Worm (Caenorhabditis elegans) whole organism, early embryonic: ENCODE results near the gene str-112.

Source experiments
- B0310.2 ChIP-seq: sonication (generic microtip); optimal IDR thresholded peaks from 2 replicates; lab custom pipeline; 2016; ENCODE audit warnings: mild to moderate bottlenecking, missing genetic modification characterization, missing compliant biosample characterization
- F13C5.2 ChIP-seq: sonication (generic microtip); optimal IDR thresholded peaks from 2 replicates; lab custom pipeline; 2017; ENCODE audit warnings: mild to moderate bottlenecking, missing genetic modification characterization, inconsistent platforms, missing compliant biosample characterization
- aly-1 ChIP-seq: sonication (generic microtip); optimal IDR thresholded peaks from 2 replicates; lab custom pipeline; 2016; ENCODE audit warnings: missing genetic modification characterization, missing compliant biosample characterization
- ama-1 ChIP-seq: fragments of 150-350 bp; optimal IDR thresholded peaks from 2 replicates; lab custom pipeline; 2014
- ceh-13 ChIP-seq: fragments of 200-800 bp; sonication (Bioruptor generic); optimal IDR thresholded peaks from 2 replicates; lab custom pipeline; 2018; ENCODE audit warnings: mild to moderate bottlenecking, missing genetic modification characterization, missing compliant biosample characterization
- ceh-36 ChIP-seq: sonication (generic microtip); optimal IDR thresholded peaks from 2 replicates; lab custom pipeline; 2016; ENCODE audit warnings: missing genetic modification characterization, inconsistent platforms, missing compliant biosample characterization
- ets-7 ChIP-seq: sonication (generic microtip); optimal IDR thresholded peaks from 2 replicates; lab custom pipeline; 2016; ENCODE audit warnings: missing genotype, missing genetic modification characterization, missing compliant biosample characterization
- flt-1 ChIP-seq: fragments of 200-800 bp; sonication (Bioruptor generic); IDR thresholded peaks from 2 replicates; pipeline ENCODE4 v1.3.6; 2022; ENCODE audit warnings: missing genetic modification characterization, missing compliant biosample characterization
- hmbx-1 ChIP-seq: sonication (generic microtip); optimal IDR thresholded peaks from 2 replicates; lab custom pipeline; 2016; ENCODE audit warnings: mild to moderate bottlenecking, missing genetic modification characterization, missing compliant biosample characterization
- hmg-4 ChIP-seq: fragments of 200-800 bp; sonication (Bioruptor generic); optimal IDR thresholded peaks from 2 replicates; lab custom pipeline; 2018; ENCODE audit warnings: mild to moderate bottlenecking, missing genetic modification characterization, missing compliant biosample characterization
- hnd-1 ChIP-seq: sonication (generic microtip); optimal IDR thresholded peaks from 2 replicates; lab custom pipeline; 2016; ENCODE audit warnings: missing genetic modification characterization, missing compliant biosample characterization
- pes-1 ChIP-seq: fragments of 200-800 bp; sonication (Bioruptor generic); IDR thresholded peaks from 2 replicates; pipeline ENCODE4 v1.3.6; 2022; ENCODE audit warnings: missing genetic modification reagents, missing genetic modification characterization, missing compliant biosample characterization
- scrt-1 ChIP-seq: fragments of 200-800 bp; sonication (Bioruptor generic); IDR thresholded peaks from 2 replicates; pipeline ENCODE4 v1.3.6; 2022; ENCODE audit warnings: missing genetic modification characterization, missing compliant biosample characterization
- sea-1 ChIP-seq: fragments of 200-800 bp; sonication (Bioruptor generic); conservative IDR thresholded peaks from 2 replicates; pipeline ENCODE4 v1.3.6; 2022; ENCODE audit warnings: missing genetic modification characterization, missing compliant biosample characterization
- tbx-11 ChIP-seq: fragments of 200-800 bp; sonication (Bioruptor generic); IDR thresholded peaks from 2 replicates; pipeline ENCODE4 v1.3.6; 2022; ENCODE audit warnings: missing genetic modification characterization, missing compliant biosample characterization
- tbx-37 ChIP-seq: fragments of 200-800 bp; sonication (Bioruptor generic); conservative IDR thresholded peaks from 2 replicates; pipeline ENCODE4 v1.3.6; 2022; ENCODE audit warnings: missing genetic modification reagents, missing genetic modification characterization, missing compliant biosample characterization
- tra-4 ChIP-seq: sonication (generic microtip); optimal IDR thresholded peaks from 2 replicates; lab custom pipeline; 2017; ENCODE audit warnings: missing genetic modification characterization, missing compliant biosample characterization

str-112 gene

DNA sequence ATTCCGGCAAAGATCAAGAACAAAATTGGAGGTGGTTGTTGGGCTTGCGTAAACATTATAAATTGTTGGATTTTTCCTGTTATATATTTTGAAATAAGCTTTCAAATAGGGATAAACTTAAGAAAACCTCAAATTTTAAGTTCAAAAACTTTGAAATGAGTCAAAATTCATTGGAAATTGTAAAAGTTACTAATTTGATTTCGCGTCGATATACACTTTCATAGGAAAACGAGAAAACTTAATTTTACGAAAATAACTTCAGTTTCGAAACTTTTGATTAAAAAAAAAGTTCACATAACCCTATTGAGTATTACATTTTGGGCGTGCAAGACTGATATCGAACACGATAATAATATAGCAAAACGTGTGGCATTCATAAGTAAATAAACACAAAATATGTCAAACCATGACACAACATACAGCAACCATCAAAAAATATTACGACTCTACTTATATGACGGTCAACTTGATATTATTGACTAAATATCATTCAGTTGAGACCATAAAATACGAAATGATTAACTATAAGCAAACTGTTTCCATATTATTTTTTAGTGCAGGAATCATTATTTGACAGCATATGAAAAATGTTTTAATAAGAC lies 42.0 kb downstream of the str-112 start:
- TF ChIP-seq sea-1 (GFP tag; lab: Robert Waterston, UW) (no peak), hmbx-1 (tag; lab: Kevin White, UChicago) (no peak), ets-7 (tag; lab: Kevin White, UChicago) (no peak), ama-1 (lab: Kevin White, UChicago) (no peak), F13C5.2 (tag; lab: Kevin White, UChicago) (no peak), tra-4 (tag; lab: Kevin White, UChicago) (no peak), scrt-1 (GFP tag; lab: Robert Waterston, UW) (no peak), aly-1 (tag; lab: Kevin White, UChicago) (no peak), B0310.2 (tag; lab: Kevin White, UChicago) (no peak), pes-1 (GFP tag; lab: Robert Waterston, UW) (no peak), flt-1 (GFP tag; lab: Robert Waterston, UW) (no peak), ceh-36 (tag; lab: Kevin White, UChicago) (no peak), ceh-13 (GFP tag; lab: Kevin White, UChicago) (no peak), tbx-37 (GFP tag; lab: Robert Waterston, UW) (no peak), hnd-1 (tag; lab: Kevin White, UChicago) (no peak), hmg-4 (no peak)

DNA sequence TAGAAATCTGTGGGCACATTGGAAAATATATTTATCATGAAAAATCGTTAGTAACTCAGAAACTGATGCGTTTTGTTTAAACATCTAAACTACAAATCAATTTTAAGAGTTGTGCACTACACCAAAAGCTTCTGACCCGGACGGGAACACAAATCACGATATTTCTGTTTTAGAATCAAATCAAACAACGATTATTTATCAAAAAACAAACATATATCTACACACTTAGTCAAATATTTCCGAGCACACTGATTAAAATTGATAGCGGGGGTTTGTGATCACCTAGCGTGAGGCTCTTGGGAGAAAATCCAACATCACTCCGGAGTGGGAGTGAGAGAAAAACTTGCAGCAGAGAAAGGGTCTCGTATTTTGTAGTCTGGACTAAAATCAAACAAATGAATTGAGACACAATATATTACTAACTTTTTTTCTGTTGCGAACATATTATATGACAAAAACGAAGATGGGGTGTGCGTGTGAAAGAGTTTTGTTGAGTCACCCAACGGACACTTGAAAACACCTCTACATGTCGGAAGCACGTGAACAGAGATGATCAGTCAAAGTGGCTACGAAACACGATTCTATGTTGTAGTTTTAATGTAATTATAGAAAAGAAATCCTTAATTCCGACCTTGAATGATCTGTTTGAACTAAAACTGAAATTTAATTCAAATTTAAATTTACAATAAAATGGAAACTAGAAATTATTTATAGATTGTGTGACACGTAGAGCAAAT lies 42.8 kb downstream of the str-112 start:
- TF ChIP-seq tra-4 (tag; lab: Kevin White, UChicago) = no peak

DNA sequence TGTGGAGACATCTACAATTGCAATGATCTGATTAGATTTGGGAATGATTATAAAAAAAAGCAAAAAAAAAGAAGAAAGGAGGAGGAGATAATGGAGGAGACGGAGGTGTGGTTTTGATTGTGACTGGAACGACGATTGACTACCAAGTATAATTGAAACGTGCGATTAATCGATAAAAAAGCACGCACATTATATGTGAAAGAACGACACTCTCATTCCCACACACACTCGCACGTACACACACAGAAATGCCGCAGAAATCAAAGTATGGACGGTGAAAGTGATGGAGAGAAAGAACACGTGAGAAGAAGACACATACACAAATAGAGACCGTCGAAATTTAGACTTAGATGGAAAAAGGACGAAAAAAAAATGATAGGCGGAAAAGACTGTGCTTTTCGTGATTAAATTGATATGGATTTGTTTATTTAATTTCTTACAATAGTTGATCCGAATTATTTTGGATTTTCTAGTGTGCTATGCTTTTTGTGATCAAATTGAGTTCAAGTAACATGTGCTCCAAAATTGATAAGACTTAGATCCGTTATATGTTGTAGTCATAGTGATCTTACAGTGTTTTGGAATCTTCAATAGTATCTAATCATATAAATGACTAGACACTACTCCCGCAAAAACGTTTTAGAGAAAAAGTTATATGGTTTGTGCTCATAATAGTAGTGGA lies 44.4 kb downstream of the str-112 start, which contains the start of gene nhr-135:
Gene nhr-135, minus strand, starts transcription at position 51 of the 682 bp plus-strand sequence.
- TF ChIP-seq hmbx-1 (tag; lab: Kevin White, UChicago) (no peak), hnd-1 (tag; lab: Kevin White, UChicago) (no peak), aly-1 (tag; lab: Kevin White, UChicago) (no peak), scrt-1 (GFP tag; lab: Robert Waterston, UW) (no peak), ceh-13 (GFP tag; lab: Kevin White, UChicago) (no peak), flt-1 (GFP tag; lab: Robert Waterston, UW) (no peak), tbx-37 (GFP tag; lab: Robert Waterston, UW) (no peak), tbx-11 (no peak), tra-4 (tag; lab: Kevin White, UChicago) (no peak)

DNA sequence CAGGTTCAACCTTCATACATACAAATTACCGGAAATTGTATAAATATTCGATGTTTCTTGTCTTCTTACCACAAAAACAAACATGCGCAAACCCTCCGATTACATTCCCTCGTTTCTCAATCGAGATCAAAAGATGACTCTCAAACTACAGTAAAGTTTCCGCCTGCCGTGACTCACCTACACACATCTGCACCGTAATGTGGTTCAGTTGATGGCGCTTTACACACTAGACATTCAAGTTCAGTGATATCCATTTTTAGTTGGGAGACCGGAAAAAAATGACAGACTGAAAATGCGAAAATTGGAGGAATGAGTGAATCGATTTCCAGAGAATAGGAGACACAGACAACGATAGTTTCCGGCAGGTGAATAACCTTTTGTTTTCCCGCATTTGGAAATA lies 46.9 kb downstream of the str-112 start, which contains the start of gene nhr-286:
Gene nhr-286, minus strand, starts transcription at position 324 of the 400 bp plus-strand sequence.
- TF ChIP-seq ama-1 (lab: Kevin White, UChicago) (no peak), F13C5.2 (tag; lab: Kevin White, UChicago) (no peak), hnd-1 (tag; lab: Kevin White, UChicago) (no peak), flt-1 (GFP tag; lab: Robert Waterston, UW) (no peak), tbx-11 (no peak), aly-1 (tag; lab: Kevin White, UChicago) (no peak)

DNA sequence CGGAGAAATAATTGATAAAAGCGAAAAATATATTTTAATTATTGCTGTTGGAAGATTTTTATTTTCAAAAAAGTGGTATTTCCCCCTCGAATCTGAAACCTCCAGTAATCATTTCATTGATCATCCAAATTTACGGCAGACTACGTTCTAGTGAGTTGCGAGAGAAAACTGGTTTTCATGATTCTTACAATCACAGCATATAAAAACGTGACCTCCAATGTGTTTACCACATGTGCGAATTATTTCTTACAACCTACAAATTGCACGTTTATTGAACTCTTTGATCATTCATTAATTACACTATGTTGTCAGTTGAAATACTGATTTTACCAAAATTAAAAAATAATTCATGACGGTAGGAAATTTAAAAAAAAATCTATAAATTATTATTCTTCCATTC lies 49.0 kb downstream of the str-112 start:
- TF ChIP-seq sea-1 (GFP tag; lab: Robert Waterston, UW) (no peak), ceh-13 (GFP tag; lab: Kevin White, UChicago) (no peak), scrt-1 (GFP tag; lab: Robert Waterston, UW) (no peak)

DNA sequence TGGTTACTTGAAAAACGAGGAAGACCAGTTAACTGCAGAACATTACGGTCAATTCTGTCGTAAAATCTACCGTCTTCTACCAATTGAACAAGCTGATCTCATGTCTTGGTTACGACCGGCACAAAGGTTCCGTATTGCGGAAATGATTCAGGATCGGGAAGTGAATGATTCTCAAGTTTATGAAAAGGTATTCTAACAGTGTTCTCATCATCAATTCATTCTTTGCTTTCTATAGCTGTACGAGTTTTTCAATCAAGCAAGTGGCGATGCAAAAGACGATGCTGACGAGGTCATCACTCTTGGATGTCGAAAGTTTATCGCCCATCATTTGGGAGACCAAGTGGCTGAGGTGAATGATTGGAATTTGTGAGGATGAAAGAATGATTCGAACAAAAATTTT lies 50.9 kb downstream of the str-112 start:
- TF ChIP-seq hmbx-1 (tag; lab: Kevin White, UChicago) = no peak
- no peak for TF ChIP-seq pes-1 (GFP tag; lab: Robert Waterston, UW)
- no peak for TF ChIP-seq ceh-36 (tag; lab: Kevin White, UChicago)
- TF ChIP-seq B0310.2 (tag; lab: Kevin White, UChicago) = no peak
- TF ChIP-seq tbx-37 (GFP tag; lab: Robert Waterston, UW) = no peak
- TF ChIP-seq hnd-1 (tag; lab: Kevin White, UChicago) = no peak
- no peak for TF ChIP-seq tra-4 (tag; lab: Kevin White, UChicago)
- TF ChIP-seq ceh-13 (GFP tag; lab: Kevin White, UChicago) = no peak
- TF ChIP-seq flt-1 (GFP tag; lab: Robert Waterston, UW) = no peak
- no peak for TF ChIP-seq F13C5.2 (tag; lab: Kevin White, UChicago)
- no peak for TF ChIP-seq scrt-1 (GFP tag; lab: Robert Waterston, UW)
- TF ChIP-seq tbx-11 = no peak
- TF ChIP-seq aly-1 (tag; lab: Kevin White, UChicago) = no peak
- TF ChIP-seq ets-7 (tag; lab: Kevin White, UChicago) = no peak
- TF ChIP-seq ama-1 (lab: Kevin White, UChicago) = no peak
